Fruit fly (Drosophila melanogaster): ENCODE results near the gene Antp.

dm6 chr3R:6862577-6862976 is 136.5 kb downstream of the Antp start:
- TF ChIP-seq CG8478 (optimal IDR thresholded peaks at IDR 0.05) (no peak), CTCF (optimal IDR thresholded peaks at IDR 0.05) (no peak)

All from S2 (cell line).